Worm (Caenorhabditis elegans): ENCODE results near the gene C16D9.1.

- TF ChIP-seq ceh-16 (tag; optimal IDR thresholded peaks at IDR 0.05) = no peak
- TF ChIP-seq snpc-4 (tag; optimal IDR thresholded peaks at IDR 0.05) = no peak
Observed at ce11 chrV:8254973-8255372, 4.1 kb upstream of the C16D9.1 start.

Data from whole organism, L2 larva.